Worm (Caenorhabditis elegans) whole organism, young adult: ENCODE measurements around the gene W03F9.9.

Experiments used
- C17E4.6 ChIP-seq: fragments of 200-800 bp; sonication (Bioruptor generic); IDR thresholded peaks from 2 replicates; pipeline ENCODE4 v1.3.6; 2022; ENCODE audit warnings: missing genetic modification reagents, missing genetic modification characterization, missing compliant biosample characterization
- F23B12.7 ChIP-seq: sonication (generic microtip); optimal IDR thresholded peaks from 2 replicates; lab custom pipeline; 2017; ENCODE audit warnings: missing genetic modification characterization, mild to moderate bottlenecking, missing compliant biosample characterization, antibody characterized with exemption, moderate library complexity; ENCODE audit not compliant: insufficient read depth
- F33H1.4 ChIP-seq: fragments of 200-800 bp; sonication (Bioruptor generic); IDR thresholded peaks from 2 replicates; pipeline ENCODE4 v1.3.6; 2022; ENCODE audit warnings: missing genetic modification reagents, missing genetic modification characterization, missing compliant biosample characterization
- F39B2.1 ChIP-seq: fragments of 200-800 bp; sonication (Bioruptor generic); IDR thresholded peaks from 2 replicates; pipeline ENCODE4 v1.3.6; 2022; ENCODE audit warnings: missing genetic modification reagents, missing genetic modification characterization, missing compliant biosample characterization
- F49E8.2 ChIP-seq: sonication (generic microtip); optimal IDR thresholded peaks from 3 replicates; lab custom pipeline; 2017; ENCODE audit warnings: missing genetic modification characterization, mild to moderate bottlenecking, missing compliant biosample characterization, antibody characterized with exemption, moderate library complexity; ENCODE audit not compliant: insufficient read depth
- F52B5.7 ChIP-seq: sonication (generic microtip); optimal IDR thresholded peaks from 2 replicates; lab custom pipeline; 2016; ENCODE audit warnings: mild to moderate bottlenecking, missing genetic modification characterization, missing compliant biosample characterization
- K11D2.4 ChIP-seq: fragments of 200-800 bp; sonication (Bioruptor generic); IDR thresholded peaks from 2 replicates; pipeline ENCODE4 v1.3.6; 2022; ENCODE audit warnings: missing genetic modification reagents, missing genetic modification characterization, missing compliant biosample characterization
- Y53F4B.3 ChIP-seq: fragments of 200-800 bp; sonication (Bioruptor generic); IDR thresholded peaks from 2 replicates; pipeline ENCODE4 v1.3.6; 2022; ENCODE audit warnings: missing genetic modification reagents, missing genetic modification characterization, missing compliant biosample characterization
- ZK185.1 ChIP-seq: sonication (generic microtip); optimal IDR thresholded peaks from 2 replicates; lab custom pipeline; 2016; ENCODE audit warnings: mild to moderate bottlenecking, missing genetic modification characterization, missing compliant biosample characterization; ENCODE audit not compliant: poor library complexity, severe bottlenecking
- akir-1 ChIP-seq: fragments of 200-800 bp; sonication (Bioruptor generic); optimal IDR thresholded peaks from 2 replicates; lab custom pipeline; 2018; ENCODE audit warnings: mild to moderate bottlenecking, missing genetic modification characterization, moderate library complexity, missing compliant biosample characterization
- ama-1 ChIP-seq, 3 experiments: fragments of 150-350 bp in 1 of 3; sonication (generic microtip) in 2 of 3; optimal IDR thresholded peaks; 2 replicates each; lab custom pipeline; 2014 to 2018; ENCODE audit warnings: missing biosample characterization in 2 of 3, missing genetic modification characterization in 2 of 3, missing genetic modification reagents in 2 of 3
- aptf-2 ChIP-seq: fragments of 200-800 bp; sonication (Bioruptor generic); conservative IDR thresholded peaks from 2 replicates; pipeline ENCODE4 v1.3.6; 2022; ENCODE audit warnings: missing genetic modification reagents, missing genetic modification characterization, missing compliant biosample characterization
- aptf-3 ChIP-seq: fragments of 200-800 bp; sonication (Bioruptor generic); IDR thresholded peaks from 2 replicates; pipeline ENCODE4 v1.3.6; 2022; ENCODE audit warnings: missing genetic modification characterization, missing compliant biosample characterization
- attf-3 ChIP-seq: fragments of 200-800 bp; sonication (Bioruptor generic); conservative IDR thresholded peaks from 2 replicates; pipeline ENCODE4 v1.3.6; 2022; ENCODE audit warnings: missing genetic modification reagents, missing genetic modification characterization, missing compliant biosample characterization
- attf-5 ChIP-seq: fragments of 200-800 bp; sonication (Bioruptor generic); optimal IDR thresholded peaks from 2 replicates; lab custom pipeline; 2018; ENCODE audit warnings: mild to moderate bottlenecking, missing genetic modification characterization, missing compliant biosample characterization
- ccch-3 ChIP-seq: fragments of 200-800 bp; sonication (Bioruptor generic); optimal IDR thresholded peaks from 2 replicates; lab custom pipeline; 2018; ENCODE audit warnings: mild to moderate bottlenecking, missing genetic modification characterization, missing compliant biosample characterization
- cebp-1 ChIP-seq, 2 experiments: fragments of 200-800 bp in 1 of 2; sonication (Bioruptor generic) in 1 of 2; sonication (generic microtip) in 1 of 2; IDR thresholded peaks in 1 of 2; optimal IDR thresholded peaks in 1 of 2; 2 replicates each; pipeline versions ENCODE4 v1.3.6 to Lab custom; 2017 to 2022; ENCODE audit warnings: missing compliant biosample characterization in 2 of 2, missing genetic modification characterization in 2 of 2, mild to moderate bottlenecking in 1 of 2, missing genetic modification reagents in 1 of 2, moderate library complexity in 1 of 2
- cebp-2 ChIP-seq: fragments of 200-800 bp; sonication (Bioruptor generic); IDR thresholded peaks from 2 replicates; pipeline ENCODE4 v1.3.6; 2022; ENCODE audit warnings: missing genetic modification characterization, missing compliant biosample characterization
- ceh-27 ChIP-seq: fragments of 200-800 bp; sonication (Bioruptor generic); optimal IDR thresholded peaks from 2 replicates; lab custom pipeline; 2018; ENCODE audit warnings: mild to moderate bottlenecking, missing genetic modification characterization, moderate library complexity, missing compliant biosample characterization
- chd-7 ChIP-seq: sonication (generic microtip); optimal IDR thresholded peaks from 2 replicates; lab custom pipeline; 2016; ENCODE audit warnings: mild to moderate bottlenecking, missing genetic modification characterization, moderate library complexity, missing compliant biosample characterization
- efl-1 ChIP-seq: fragments of 150-350 bp; optimal IDR thresholded peaks from 2 replicates; lab custom pipeline; 2014; ENCODE audit warnings: missing biosample characterization, missing genetic modification reagents, missing genetic modification characterization
- egl-44 ChIP-seq: fragments of 200-800 bp; sonication (Bioruptor generic); IDR thresholded peaks from 2 replicates; pipeline ENCODE4 v1.3.6; 2022; ENCODE audit warnings: missing genetic modification reagents, missing genetic modification characterization, missing compliant biosample characterization
- egrh-3 ChIP-seq: fragments of 200-800 bp; sonication (Bioruptor generic); IDR thresholded peaks from 2 replicates; pipeline ENCODE4 v1.3.6; 2022; ENCODE audit warnings: missing genetic modification reagents, missing genetic modification characterization, missing compliant biosample characterization
- fkh-3 ChIP-seq: sonication (generic microtip); optimal IDR thresholded peaks from 2 replicates; lab custom pipeline; 2016; ENCODE audit warnings: mild to moderate bottlenecking, missing genetic modification characterization, missing compliant biosample characterization
- hmg-1.2 ChIP-seq: fragments of 200-800 bp; sonication (Bioruptor generic); IDR thresholded peaks from 2 replicates; pipeline ENCODE4 v1.3.6; 2022; ENCODE audit warnings: missing genetic modification reagents, missing genetic modification characterization, missing compliant biosample characterization
- lin-54 ChIP-seq: fragments of 200-800 bp; sonication (Bioruptor generic); optimal IDR thresholded peaks from 2 replicates; lab custom pipeline; 2018; ENCODE audit warnings: mild to moderate bottlenecking, missing genetic modification characterization, missing compliant biosample characterization
- lir-1 ChIP-seq: fragments of 200-800 bp; sonication (Bioruptor generic); conservative IDR thresholded peaks from 2 replicates; pipeline ENCODE4 v1.3.6; 2022; ENCODE audit warnings: missing genetic modification reagents, missing genetic modification characterization, missing compliant biosample characterization
- lsl-1 ChIP-seq: fragments of 200-800 bp; sonication (Bioruptor generic); optimal IDR thresholded peaks from 2 replicates; lab custom pipeline; 2018; ENCODE audit warnings: mild to moderate bottlenecking, missing genetic modification characterization, moderate library complexity, missing compliant biosample characterization
- mel-28 ChIP-seq: sonication (generic microtip); optimal IDR thresholded peaks from 2 replicates; lab custom pipeline; 2016; ENCODE audit warnings: borderline replicate concordance, mild to moderate bottlenecking, missing genetic modification characterization, missing compliant biosample characterization
- mes-4 ChIP-seq: sonication (generic microtip); optimal IDR thresholded peaks from 2 replicates; lab custom pipeline; 2016; ENCODE audit warnings: missing genotype, missing genetic modification characterization, missing compliant biosample characterization
- nfya-2 ChIP-seq: fragments of 200-800 bp; sonication (Bioruptor generic); IDR thresholded peaks from 2 replicates; pipeline ENCODE4 v1.3.6; 2022; ENCODE audit warnings: missing genetic modification reagents, missing genetic modification characterization, missing compliant biosample characterization
- nhr-90 ChIP-seq: sonication (generic microtip); optimal IDR thresholded peaks from 2 replicates; lab custom pipeline; 2016; ENCODE audit warnings: missing genotype, mild to moderate bottlenecking, missing genetic modification characterization, missing compliant biosample characterization
- sea-2 ChIP-seq: fragments of 200-800 bp; sonication (Bioruptor generic); IDR thresholded peaks from 2 replicates; pipeline ENCODE4 v1.3.6; 2022; ENCODE audit warnings: missing genetic modification characterization, missing compliant biosample characterization
- snpc-3.4 ChIP-seq: sonication (generic microtip); optimal IDR thresholded peaks from 2 replicates; lab custom pipeline; 2017; ENCODE audit warnings: missing genetic modification characterization, mild to moderate bottlenecking, missing compliant biosample characterization, antibody characterized with exemption, moderate library complexity, missing genotype, missing genetic modification reagents
- somi-1 ChIP-seq: fragments of 200-800 bp; sonication (Bioruptor generic); optimal IDR thresholded peaks from 2 replicates; lab custom pipeline; 2018; ENCODE audit warnings: mild to moderate bottlenecking, missing genetic modification characterization, missing compliant biosample characterization
- sptf-2 ChIP-seq: fragments of 200-800 bp; sonication (Bioruptor generic); optimal IDR thresholded peaks from 2 replicates; lab custom pipeline; 2018; ENCODE audit warnings: mild to moderate bottlenecking, missing genetic modification characterization, missing compliant biosample characterization
- tbp1 ChIP-seq: fragments of 200-800 bp; sonication (Bioruptor generic); optimal IDR thresholded peaks from 2 replicates; lab custom pipeline; 2018; ENCODE audit warnings: mild to moderate bottlenecking, missing genetic modification characterization, missing compliant biosample characterization
- unc-62 ChIP-seq: fragments of 150-350 bp; optimal IDR thresholded peaks from 2 replicates; lab custom pipeline; 2014; ENCODE audit warnings: missing biosample characterization, missing genetic modification reagents, missing genetic modification characterization
- zfh-2 ChIP-seq: fragments of 200-800 bp; sonication (Bioruptor generic); conservative IDR thresholded peaks from 2 replicates; pipeline ENCODE4 v1.3.6; 2022; ENCODE audit warnings: missing genetic modification reagents, missing genetic modification characterization, missing compliant biosample characterization
- zim-3 ChIP-seq: sonication (generic microtip); optimal IDR thresholded peaks from 2 replicates; lab custom pipeline; 2017; ENCODE audit warnings: mild to moderate bottlenecking, missing genetic modification characterization, moderate library complexity, missing compliant biosample characterization
- ztf-18 ChIP-seq: sonication (generic microtip); optimal IDR thresholded peaks from 2 replicates; lab custom pipeline; 2016; ENCODE audit warnings: missing genotype, mild to moderate bottlenecking, missing genetic modification characterization, missing compliant biosample characterization
- ztf-25 ChIP-seq: fragments of 200-800 bp; sonication (Bioruptor generic); IDR thresholded peaks from 2 replicates; pipeline ENCODE4 v1.3.6; 2022; ENCODE audit warnings: missing genetic modification reagents, missing genetic modification characterization, missing compliant biosample characterization
- ztf-26 ChIP-seq: sonication (generic microtip); optimal IDR thresholded peaks from 2 replicates; lab custom pipeline; 2017; ENCODE audit warnings: missing genetic modification characterization, missing compliant biosample characterization
- ztf-28 ChIP-seq: fragments of 200-800 bp; sonication (Bioruptor generic); IDR thresholded peaks from 2 replicates; pipeline ENCODE4 v1.3.6; 2022; ENCODE audit warnings: missing genetic modification reagents, missing genetic modification characterization, missing compliant biosample characterization

Gene W03F9.9

ce11 chrV:104474-104873, 34.2 kb upstream of the W03F9.9 start, which contains the start of gene picd-1 (continued):
- TF ChIP-seq snpc-3.4 = peak; percentile 40
- TF ChIP-seq ceh-27 (GFP tag; lab: Kevin White, UChicago) = peak; percentile 24
- TF ChIP-seq F49E8.2 (tag; lab: Kevin White, UChicago) = peak; percentile 9
- TF ChIP-seq ama-1 (optimal IDR thresholded peaks at IDR 0.05; lab: Kevin White, UChicago) = no peak
- no peak for TF ChIP-seq ama-1 (GFP tag; optimal IDR thresholded peaks at IDR 0.05; lab: Kevin White, UChicago)
- peak; percentile 51 for TF ChIP-seq lin-54
- no peak for TF ChIP-seq zim-3 (tag; lab: Kevin White, UChicago)
- TF ChIP-seq attf-3 (GFP tag; lab: Robert Waterston, UW) = peak; percentile 99
- TF ChIP-seq nfya-2 (GFP tag; lab: Robert Waterston, UW) = no peak
- TF ChIP-seq lir-1 = no peak
- TF ChIP-seq cebp-1 (GFP tag; IDR thresholded peaks at IDR 0.05; lab: Robert Waterston, UW) = no peak
- TF ChIP-seq cebp-1 (tag; optimal IDR thresholded peaks at IDR 0.05; lab: Kevin White, UChicago) = no peak
- peak; percentile 24; the same call in 1 of the 2 replicates for TF ChIP-seq F33H1.4 (GFP tag; lab: Robert Waterston, UW)
- TF ChIP-seq mel-28 = no peak
- peak; percentile 3 for TF ChIP-seq lsl-1

- TF ChIP-seq fkh-3 (peak; percentile 9), aptf-2 (GFP tag; lab: Robert Waterston, UW) (no peak), egrh-3 (GFP tag; lab: Robert Waterston, UW) (peak; percentile 37; the same call in 1 of the 2 replicates), egl-44 (GFP tag; lab: Robert Waterston, UW) (no peak), chd-7 (no peak), F39B2.1 (no peak), F23B12.7 (tag; lab: Kevin White, UChicago) (no peak), sea-2 (0 out of 2 replicates have a peak, but pooled peaks have one; percentile 8), aptf-3 (GFP tag; lab: Robert Waterston, UW) (no peak), Y53F4B.3 (GFP tag; lab: Robert Waterston, UW) (no peak), hmg-1.2 (GFP tag; lab: Robert Waterston, UW) (no peak), zfh-2 (GFP tag; lab: Robert Waterston, UW) (peak; percentile 72), attf-5 (GFP tag; lab: Kevin White, UChicago) (no peak)
Measured at ce11 chrV:116243-116642, 22.4 kb upstream of the W03F9.9 start.

ce11 chrV:117312-117711, 21.4 kb upstream of the W03F9.9 start:
- peak; percentile 34; the same call in 1 of the 2 replicates for TF ChIP-seq ztf-28 (GFP tag; lab: Robert Waterston, UW)
- TF ChIP-seq tbp1 (GFP tag; lab: Kevin White, UChicago) = no peak
- no peak for TF ChIP-seq lsl-1
- no peak for TF ChIP-seq nhr-90 (tag; lab: Kevin White, UChicago)
- TF ChIP-seq somi-1 (GFP tag; lab: Kevin White, UChicago) = no peak
- TF ChIP-seq F52B5.7 = peak; percentile 31
- TF ChIP-seq chd-7 = peak; percentile 32
- TF ChIP-seq ZK185.1 (tag; lab: Kevin White, UChicago) = no peak
- no peak for TF ChIP-seq sptf-2
- TF ChIP-seq akir-1 (GFP tag; lab: Kevin White, UChicago) = no peak
- TF ChIP-seq F39B2.1 = no peak
- no peak for TF ChIP-seq efl-1
- no peak for TF ChIP-seq K11D2.4 (GFP tag; lab: Robert Waterston, UW)
- no peak for TF ChIP-seq mes-4 (tag; lab: Kevin White, UChicago)
- TF ChIP-seq F49E8.2 (tag; lab: Kevin White, UChicago) = no peak
- 0 out of 2 replicates have a peak, but pooled peaks have one; percentile 15 for TF ChIP-seq ztf-25 (GFP tag; lab: Robert Waterston, UW)
- TF ChIP-seq ztf-18 = no peak
- TF ChIP-seq fkh-3 = no peak
- TF ChIP-seq zfh-2 (GFP tag; lab: Robert Waterston, UW) = peak; percentile 90
- no peak for TF ChIP-seq unc-62
- no peak for TF ChIP-seq ccch-3 (GFP tag; lab: Kevin White, UChicago)
- no peak for TF ChIP-seq ztf-26 (tag; lab: Kevin White, UChicago)
- TF ChIP-seq cebp-2 (GFP tag; lab: Robert Waterston, UW) = peak; percentile 85; the same call in 1 of the 2 replicates
- TF ChIP-seq C17E4.6 (GFP tag; lab: Robert Waterston, UW) = no peak
- TF ChIP-seq snpc-3.4 = no peak
- TF ChIP-seq attf-5 (GFP tag; lab: Kevin White, UChicago) = no peak
